Worm (Caenorhabditis elegans): ENCODE data around the gene C05B5.1.

C05B5.1 gene

ce11 chrIII:9964416-9964815, 23.8 kb downstream of the C05B5.1 start:
- TF ChIP-seq ztf-29 (GFP tag; IDR thresholded peaks at IDR 0.05): no peak
- no peak for TF ChIP-seq tab-1 (GFP tag; IDR thresholded peaks at IDR 0.05)
- TF ChIP-seq ref-1 (GFP tag; conservative IDR thresholded peaks at IDR 0.05): no peak
- no peak for TF ChIP-seq ztf-23 (GFP tag; IDR thresholded peaks at IDR 0.05)
- TF ChIP-seq cog-1 (tag; optimal IDR thresholded peaks at IDR 0.05): no peak

ce11 chrIII:9963447-9963846, 24.8 kb downstream of the C05B5.1 start:
- no peak for TF ChIP-seq ztf-23 (GFP tag; IDR thresholded peaks at IDR 0.05)
- TF ChIP-seq cog-1 (tag; optimal IDR thresholded peaks at IDR 0.05): no peak
- TF ChIP-seq ref-1 (GFP tag; conservative IDR thresholded peaks at IDR 0.05): no peak
- TF ChIP-seq T22C8.4 (GFP tag; IDR thresholded peaks at IDR 0.05): no peak
- TF ChIP-seq klf-2 (GFP tag; conservative IDR thresholded peaks at IDR 0.05): no peak
- no peak for TF ChIP-seq med-1 (GFP tag; optimal IDR thresholded peaks at IDR 0.05; ENCODE audit: insufficient read depth)
- no peak for TF ChIP-seq ztf-29 (GFP tag; IDR thresholded peaks at IDR 0.05)
- TF ChIP-seq tab-1 (GFP tag; IDR thresholded peaks at IDR 0.05): no peak
- TF ChIP-seq flt-1 (GFP tag; IDR thresholded peaks at IDR 0.05): no peak

- no peak for TF ChIP-seq med-1 (GFP tag; optimal IDR thresholded peaks at IDR 0.05; ENCODE audit: insufficient read depth)
- TF ChIP-seq T22C8.4 (GFP tag; IDR thresholded peaks at IDR 0.05): no peak
- no peak for TF ChIP-seq ztf-23 (GFP tag; IDR thresholded peaks at IDR 0.05)
Observed at ce11 chrIII:9956665-9957401, 31.4 kb downstream of the C05B5.1 start, which contains the start of gene alx-1. alx-1 (plus strand) TSS chrIII:9957351.

- no peak for TF ChIP-seq ztf-23 (GFP tag; IDR thresholded peaks at IDR 0.05)
- TF ChIP-seq flt-1 (GFP tag; IDR thresholded peaks at IDR 0.05): no peak
- TF ChIP-seq cog-1 (tag; optimal IDR thresholded peaks at IDR 0.05): no peak
- TF ChIP-seq tab-1 (GFP tag; IDR thresholded peaks at IDR 0.05): no peak
- no peak for TF ChIP-seq med-1 (GFP tag; optimal IDR thresholded peaks at IDR 0.05; ENCODE audit: insufficient read depth)
- no peak for TF ChIP-seq ztf-29 (GFP tag; IDR thresholded peaks at IDR 0.05)
- no peak for TF ChIP-seq ref-1 (GFP tag; conservative IDR thresholded peaks at IDR 0.05)
- no peak for TF ChIP-seq T22C8.4 (GFP tag; IDR thresholded peaks at IDR 0.05)
- no peak for TF ChIP-seq klf-2 (GFP tag; conservative IDR thresholded peaks at IDR 0.05)
Observed at ce11 chrIII:9956123-9956522, 32.1 kb downstream of the C05B5.1 start, which contains the start of gene mog-1. mog-1 (minus strand) TSS chrIII:9956215.

- no peak for TF ChIP-seq tab-1 (GFP tag; IDR thresholded peaks at IDR 0.05)
- TF ChIP-seq med-1 (GFP tag; optimal IDR thresholded peaks at IDR 0.05; ENCODE audit: insufficient read depth): no peak
- TF ChIP-seq ref-1 (GFP tag; conservative IDR thresholded peaks at IDR 0.05): no peak
- no peak for TF ChIP-seq T22C8.4 (GFP tag; IDR thresholded peaks at IDR 0.05)
- TF ChIP-seq flt-1 (GFP tag; IDR thresholded peaks at IDR 0.05): no peak
- no peak for TF ChIP-seq klf-2 (GFP tag; conservative IDR thresholded peaks at IDR 0.05)
- no peak for TF ChIP-seq cog-1 (tag; optimal IDR thresholded peaks at IDR 0.05)
- no peak for TF ChIP-seq ztf-23 (GFP tag; IDR thresholded peaks at IDR 0.05)
Observed at ce11 chrIII:9951864-9952263, 36.4 kb downstream of the C05B5.1 start, which contains the start of gene K03H1.11. K03H1.11 (minus strand) TSS chrIII:9951964.

ce11 chrIII:9950244-9950643, 38.0 kb downstream of the C05B5.1 start, which contains the start of gene K03H1.13:
K03H1.13 (minus strand) TSS chrIII:9950344.
- TF ChIP-seq ztf-23 (GFP tag; IDR thresholded peaks at IDR 0.05): no peak
- no peak for TF ChIP-seq klf-2 (GFP tag; conservative IDR thresholded peaks at IDR 0.05)
- no peak for TF ChIP-seq ztf-29 (GFP tag; IDR thresholded peaks at IDR 0.05)
- TF ChIP-seq med-1 (GFP tag; optimal IDR thresholded peaks at IDR 0.05; ENCODE audit: insufficient read depth): no peak
- TF ChIP-seq ref-1 (GFP tag; conservative IDR thresholded peaks at IDR 0.05): no peak
- no peak for TF ChIP-seq flt-1 (GFP tag; IDR thresholded peaks at IDR 0.05)

- TF ChIP-seq ref-1 (GFP tag; conservative IDR thresholded peaks at IDR 0.05) (no peak), ztf-29 (GFP tag; IDR thresholded peaks at IDR 0.05) (no peak), ztf-23 (GFP tag; IDR thresholded peaks at IDR 0.05) (no peak), cog-1 (tag; optimal IDR thresholded peaks at IDR 0.05) (no peak), T22C8.4 (GFP tag; IDR thresholded peaks at IDR 0.05) (no peak), tab-1 (GFP tag; IDR thresholded peaks at IDR 0.05) (no peak), flt-1 (GFP tag; IDR thresholded peaks at IDR 0.05) (no peak), klf-2 (GFP tag; conservative IDR thresholded peaks at IDR 0.05) (no peak), med-1 (GFP tag; optimal IDR thresholded peaks at IDR 0.05; ENCODE audit: insufficient read depth) (no peak)
Observed at ce11 chrIII:9946806-9947419, 41.3 kb downstream of the C05B5.1 start, which contains the start of gene K03H1.7. K03H1.7 (plus strand) TSS chrIII:9947405.

- TF ChIP-seq ztf-29 (GFP tag; IDR thresholded peaks at IDR 0.05): no peak
- TF ChIP-seq cog-1 (tag; optimal IDR thresholded peaks at IDR 0.05): no peak
- no peak for TF ChIP-seq T22C8.4 (GFP tag; IDR thresholded peaks at IDR 0.05)
- TF ChIP-seq klf-2 (GFP tag; conservative IDR thresholded peaks at IDR 0.05): no peak
- no peak for TF ChIP-seq flt-1 (GFP tag; IDR thresholded peaks at IDR 0.05)
- no peak for TF ChIP-seq ref-1 (GFP tag; conservative IDR thresholded peaks at IDR 0.05)
- TF ChIP-seq med-1 (GFP tag; optimal IDR thresholded peaks at IDR 0.05; ENCODE audit: insufficient read depth): no peak
- no peak for TF ChIP-seq tab-1 (GFP tag; IDR thresholded peaks at IDR 0.05)
- no peak for TF ChIP-seq ztf-23 (GFP tag; IDR thresholded peaks at IDR 0.05)
Observed at ce11 chrIII:9944723-9945122, 43.5 kb downstream of the C05B5.1 start, which contains the start of gene gln-2. gln-2 (minus strand) TSS chrIII:9944823.

- TF ChIP-seq ref-1 (GFP tag; conservative IDR thresholded peaks at IDR 0.05) (no peak), klf-2 (GFP tag; conservative IDR thresholded peaks at IDR 0.05) (no peak), tab-1 (GFP tag; IDR thresholded peaks at IDR 0.05) (no peak), cog-1 (tag; optimal IDR thresholded peaks at IDR 0.05) (no peak), ztf-23 (GFP tag; IDR thresholded peaks at IDR 0.05) (no peak), ztf-29 (GFP tag; IDR thresholded peaks at IDR 0.05) (no peak), T22C8.4 (GFP tag; IDR thresholded peaks at IDR 0.05) (no peak), flt-1 (GFP tag; IDR thresholded peaks at IDR 0.05) (no peak), med-1 (GFP tag; optimal IDR thresholded peaks at IDR 0.05; ENCODE audit: insufficient read depth) (no peak)
Observed at ce11 chrIII:9941020-9941674, 47.1 kb downstream of the C05B5.1 start, which contains the start of the genes K03H1.9 and K03H1.12. K03H1.9 (minus strand) TSS chrIII:9941490. K03H1.12 (plus strand) TSS chrIII:9941624.
